Worm (Caenorhabditis elegans) whole organism, L1 larva: ENCODE data around the gene mop-25.1.

Source experiments
- C04F5.9 ChIP-seq: sonication (generic microtip); optimal IDR thresholded peaks from 2 replicates; lab custom pipeline; 2016; ENCODE audit warnings: missing genetic modification characterization, missing compliant biosample characterization
- C16A3.4 ChIP-seq: fragments of 150-350 bp; optimal IDR thresholded peaks from 2 replicates; lab custom pipeline; 2014; ENCODE audit warnings: missing biosample characterization, missing genetic modification characterization
- C34B4.2 ChIP-seq: sonication (generic microtip); optimal IDR thresholded peaks from 2 replicates; lab custom pipeline; 2017; ENCODE audit warnings: mild to moderate bottlenecking, missing genetic modification characterization, missing compliant biosample characterization
- aha-1 ChIP-seq: fragments of 150-350 bp; optimal IDR thresholded peaks from 2 replicates; lab custom pipeline; 2014; ENCODE audit warnings: missing biosample characterization, missing genetic modification characterization
- blmp-1 ChIP-seq: fragments of 150-350 bp; optimal IDR thresholded peaks from 2 replicates; lab custom pipeline; 2014; ENCODE audit warnings: missing biosample characterization, missing genetic modification characterization
- ceh-63 ChIP-seq: fragments of 200-800 bp; sonication (Bioruptor generic); optimal IDR thresholded peaks from 2 replicates; lab custom pipeline; 2018; ENCODE audit warnings: mild to moderate bottlenecking, missing genetic modification characterization, missing compliant biosample characterization
- ceh-88 ChIP-seq: fragments of 200-800 bp; sonication (Bioruptor generic); IDR thresholded peaks from 2 replicates; pipeline ENCODE4 v1.3.6; 2022; ENCODE audit warnings: missing genetic modification characterization, missing compliant biosample characterization
- efl-1 ChIP-seq, 4 experiments: fragments of 150-350 bp; optimal IDR thresholded peaks in 3 of 4; peaks in 1 of 4; 1 replicate in 1 of 4; 2 replicates in 3 of 4; lab custom pipeline; 2014; ENCODE audit warnings: missing biosample characterization in 2 of 4, missing genetic modification characterization in 2 of 4, missing genetic modification reagents in 2 of 4
- egl-13 ChIP-seq: sonication (generic microtip); optimal IDR thresholded peaks from 2 replicates; lab custom pipeline; 2016; ENCODE audit warnings: missing genotype, missing genetic modification reagents, missing genetic modification characterization, missing compliant biosample characterization
- elt-2 ChIP-seq: sonication (generic microtip); optimal IDR thresholded peaks from 2 replicates; lab custom pipeline; 2016; ENCODE audit warnings: missing genetic modification characterization, mild to moderate bottlenecking, inconsistent platforms, missing compliant biosample characterization, missing genetic modification reagents
- elt-3 ChIP-seq, 6 experiments: fragments of 150-350 bp in 1 of 6; sonication (generic microtip); optimal IDR thresholded peaks; 2 replicates each; lab custom pipeline; 2017 to 2018; ENCODE audit warnings: missing biosample characterization in 6 of 6, missing genetic modification characterization in 6 of 6, inconsistent platforms in 1 of 6
- grh-1 ChIP-seq: fragments of 200-800 bp; sonication (Bioruptor generic); IDR thresholded peaks from 2 replicates; pipeline ENCODE4 v1.3.6; 2022; ENCODE audit warnings: missing genetic modification reagents, missing genetic modification characterization, missing compliant biosample characterization
- isw-1 ChIP-seq: fragments of 200-800 bp; sonication (Bioruptor generic); IDR thresholded peaks from 2 replicates; pipeline ENCODE4 v1.3.6; 2022; ENCODE audit warnings: missing genetic modification characterization, missing compliant biosample characterization
- lin-14 ChIP-seq: fragments of 200-800 bp; sonication (Bioruptor generic); optimal IDR thresholded peaks from 2 replicates; lab custom pipeline; 2018; ENCODE audit warnings: mild to moderate bottlenecking, missing genetic modification characterization, moderate library complexity, missing compliant biosample characterization
- lin-35 ChIP-seq, 2 experiments: fragments of 150-350 bp; optimal IDR thresholded peaks; 2 replicates each; lab custom pipeline; 2014; ENCODE audit warnings: missing biosample characterization in 2 of 2, missing genetic modification characterization in 2 of 2, missing genetic modification reagents in 2 of 2
- lin-39 ChIP-seq: fragments of 150-350 bp; optimal IDR thresholded peaks from 2 replicates; lab custom pipeline; 2014; ENCODE audit warnings: missing biosample characterization, missing genetic modification reagents, missing genetic modification characterization
- lsy-2 ChIP-seq, 2 experiments: fragments of 150-350 bp; optimal IDR thresholded peaks; 2 replicates each; lab custom pipeline; 2014; ENCODE audit warnings: missing biosample characterization in 2 of 2, missing genetic modification characterization in 2 of 2
- mdl-1 ChIP-seq, 2 experiments: fragments of 150-350 bp; optimal IDR thresholded peaks; 2 replicates each; lab custom pipeline; 2014 to 2017; ENCODE audit warnings: missing biosample characterization in 2 of 2, missing genetic modification characterization in 2 of 2, inconsistent platforms in 1 of 2
- nhr-11 ChIP-seq: fragments of 150-350 bp; optimal IDR thresholded peaks from 2 replicates; lab custom pipeline; 2014; ENCODE audit warnings: missing biosample characterization, missing genetic modification characterization
- nhr-19 ChIP-seq: fragments of 200-800 bp; sonication (Bioruptor generic); conservative IDR thresholded peaks from 2 replicates; pipeline ENCODE4 v1.3.6; 2022; ENCODE audit warnings: missing genetic modification characterization, missing compliant biosample characterization
- nhr-20 ChIP-seq: sonication (generic microtip); optimal IDR thresholded peaks from 2 replicates; lab custom pipeline; 2016; ENCODE audit warnings: mild to moderate bottlenecking, missing genetic modification characterization, missing compliant biosample characterization
- nhr-47 ChIP-seq: sonication (generic microtip); optimal IDR thresholded peaks from 2 replicates; lab custom pipeline; 2016; ENCODE audit warnings: mild to moderate bottlenecking, missing genetic modification characterization, moderate library complexity, missing compliant biosample characterization
- nhr-71 ChIP-seq: sonication (generic microtip); optimal IDR thresholded peaks from 2 replicates; lab custom pipeline; 2016; ENCODE audit warnings: mild to moderate bottlenecking, missing genetic modification characterization, moderate library complexity, missing compliant biosample characterization
- nhr-76 ChIP-seq: sonication (generic microtip); optimal IDR thresholded peaks from 2 replicates; lab custom pipeline; 2017; ENCODE audit warnings: missing biosample characterization, missing genetic modification characterization
- nhr-77 ChIP-seq: fragments of 150-350 bp; optimal IDR thresholded peaks from 2 replicates; lab custom pipeline; 2014; ENCODE audit warnings: missing biosample characterization, missing genetic modification characterization
- pag-3 ChIP-seq: sonication (generic microtip); optimal IDR thresholded peaks from 2 replicates; lab custom pipeline; 2017; ENCODE audit warnings: missing genetic modification characterization, mild to moderate bottlenecking, missing compliant biosample characterization, antibody characterized with exemption, borderline replicate concordance; ENCODE audit not compliant: insufficient read depth
- pqm-1 ChIP-seq: sonication (generic microtip); optimal IDR thresholded peaks from 3 replicates; lab custom pipeline; 2017; ENCODE audit warnings: missing biosample characterization, missing genetic modification characterization
- skn-1 ChIP-seq: fragments of 150-350 bp; optimal IDR thresholded peaks from 2 replicates; lab custom pipeline; 2014; ENCODE audit warnings: missing biosample characterization, missing genetic modification characterization
- snpc-4 ChIP-seq: fragments of 150-350 bp; optimal IDR thresholded peaks from 2 replicates; lab custom pipeline; 2014; ENCODE audit warnings: missing biosample characterization, missing genetic modification characterization
- snu-23 ChIP-seq: sonication (generic microtip); optimal IDR thresholded peaks from 2 replicates; lab custom pipeline; 2016; ENCODE audit warnings: missing genetic modification characterization, missing compliant biosample characterization
- sptf-1 ChIP-seq: fragments of 150-350 bp; optimal IDR thresholded peaks from 2 replicates; lab custom pipeline; 2014; ENCODE audit warnings: missing biosample characterization, missing genetic modification characterization
- sup-37 ChIP-seq: fragments of 200-800 bp; sonication (Bioruptor generic); optimal IDR thresholded peaks from 2 replicates; lab custom pipeline; 2018; ENCODE audit warnings: mild to moderate bottlenecking, missing genetic modification characterization, missing compliant biosample characterization
- swsn-7 ChIP-seq: sonication (generic microtip); optimal IDR thresholded peaks from 2 replicates; lab custom pipeline; 2016; ENCODE audit warnings: missing genetic modification characterization, missing compliant biosample characterization
- tbx-2 ChIP-seq: sonication (generic microtip); optimal IDR thresholded peaks from 2 replicates; lab custom pipeline; 2016; ENCODE audit warnings: missing genetic modification characterization, missing compliant biosample characterization
- xbp-1 ChIP-seq: sonication (generic microtip); optimal IDR thresholded peaks from 2 replicates; lab custom pipeline; 2016; ENCODE audit warnings: missing genetic modification characterization, missing compliant biosample characterization
- zag-1 ChIP-seq: fragments of 150-350 bp; optimal IDR thresholded peaks from 2 replicates; lab custom pipeline; 2014; ENCODE audit warnings: missing biosample characterization, missing genetic modification characterization
- ztf-4 ChIP-seq: fragments of 150-350 bp; optimal IDR thresholded peaks from 2 replicates; lab custom pipeline; 2014; ENCODE audit warnings: missing biosample characterization, missing genetic modification characterization

mop-25.1 gene

ce11 chrX:3990495-3990894 is 21.5 kb upstream of the mop-25.1 start:
- TF ChIP-seq C16A3.4 (no peak), nhr-71 (tag; lab: Kevin White, UChicago) (peak; percentile 1), skn-1 (tag; lab: Kevin White, UChicago) (peak; percentile 16), zag-1 (tag; lab: Kevin White, UChicago) (no peak), ceh-88 (GFP tag; lab: Robert Waterston, UW) (no peak), C04F5.9 (tag; lab: Kevin White, UChicago) (no peak), tbx-2 (tag; lab: Kevin White, UChicago) (peak; percentile 25), lsy-2 (tag; optimal IDR thresholded peaks at IDR 0.05; lab: Kevin White, UChicago) (no peak), nhr-11 (tag; lab: Kevin White, UChicago) (no peak), nhr-20 (tag; lab: Kevin White, UChicago) (peak; percentile 11), elt-2 (tag; lab: Kevin White, UChicago) (no peak), lin-14 (peak; percentile 44), grh-1 (GFP tag; lab: Robert Waterston, UW) (no peak), ceh-63 (GFP tag; lab: Kevin White, UChicago) (no peak), nhr-77 (tag; lab: Kevin White, UChicago) (peak; percentile 8), mdl-1 (tag; optimal IDR thresholded peaks at IDR 0.05; lab: Kevin White, UChicago) (peak in 1 of 2 experiments; percentile 3), pag-3 (tag; lab: Kevin White, UChicago) (no peak), sptf-1 (tag; lab: Kevin White, UChicago) (no peak), blmp-1 (tag; lab: Kevin White, UChicago) (no peak), pqm-1 (no peak), sup-37 (GFP tag; lab: Kevin White, UChicago) (no peak), nhr-19 (GFP tag; lab: Robert Waterston, UW) (no peak)

ce11 chrX:3990941-3991340 is 21.1 kb upstream of the mop-25.1 start:
- no peak for TF ChIP-seq efl-1 (optimal IDR thresholded peaks at IDR 0.05; lab: Kevin White, UChicago)
- TF ChIP-seq efl-1 (GFP tag; optimal IDR thresholded peaks at IDR 0.05 in 1 of 2; lab: Kevin White, UChicago) = peak in 1 of 2 experiments; percentile 34
- TF ChIP-seq elt-3 (tag; optimal IDR thresholded peaks at IDR 0.05; lab: Kevin White, UChicago) = no peak
- no peak for TF ChIP-seq ztf-4 (tag; lab: Kevin White, UChicago)
- no peak for TF ChIP-seq lin-14

- TF ChIP-seq sup-37 (GFP tag; lab: Kevin White, UChicago) = no peak
Observed at ce11 chrX:3991652-3992051, 20.4 kb upstream of the mop-25.1 start.

ce11 chrX:3994418-3994817 is 17.6 kb upstream of the mop-25.1 start:
- TF ChIP-seq swsn-7 (tag; lab: Kevin White, UChicago) (no peak), nhr-20 (tag; lab: Kevin White, UChicago) (peak; percentile 5), snu-23 (GFP tag; lab: Kevin White, UChicago) (peak; percentile 36), ceh-88 (GFP tag; lab: Robert Waterston, UW) (0 out of 2 replicates have a peak, but pooled peaks have one; percentile 8), ztf-4 (tag; lab: Kevin White, UChicago) (no peak), elt-2 (tag; lab: Kevin White, UChicago) (peak; percentile 4), lin-35 (GFP tag; optimal IDR thresholded peaks at IDR 0.05; lab: Kevin White, UChicago) (peak in 1 of 2 experiments; percentile 6), skn-1 (tag; lab: Kevin White, UChicago) (peak; percentile 3), C16A3.4 (peak; percentile 26), grh-1 (GFP tag; lab: Robert Waterston, UW) (no peak)

ce11 chrX:3997040-3997439 is 15.0 kb upstream of the mop-25.1 start, which contains the start of gene R02E12.5:
TSS of gene R02E12.5 (plus strand) at chrX:3997340.
- no peak for TF ChIP-seq aha-1 (tag; lab: Kevin White, UChicago)
- no peak for TF ChIP-seq snpc-4 (tag; lab: Kevin White, UChicago)
- no peak for TF ChIP-seq nhr-76 (tag; lab: Kevin White, UChicago)
- TF ChIP-seq C34B4.2 (tag; lab: Kevin White, UChicago) = no peak
- no peak for TF ChIP-seq pqm-1
- no peak for TF ChIP-seq xbp-1 (tag; lab: Kevin White, UChicago)
- TF ChIP-seq egl-13 (tag; lab: Kevin White, UChicago) = no peak
- no peak for TF ChIP-seq ceh-63 (GFP tag; lab: Kevin White, UChicago)
- TF ChIP-seq isw-1 (GFP tag; lab: Robert Waterston, UW) = no peak
- no peak for TF ChIP-seq swsn-7 (tag; lab: Kevin White, UChicago)
- no peak for TF ChIP-seq lin-39 (tag; lab: Kevin White, UChicago)
- TF ChIP-seq nhr-11 (tag; lab: Kevin White, UChicago) = no peak
- TF ChIP-seq nhr-47 = no peak
